Worm (Caenorhabditis elegans) whole organism, L4 larva: Measurements from ENCODE around the gene lido-18.

Source experiments
- Y48G9A.11 ChIP-seq: fragments of 200-800 bp; sonication (Bioruptor generic); IDR thresholded peaks from 2 replicates; pipeline ENCODE4 v1.3.6; 2022; ENCODE audit warnings: missing genetic modification reagents, missing genetic modification characterization, missing compliant biosample characterization
- ama-1 ChIP-seq: fragments of 150-350 bp; optimal IDR thresholded peaks from 2 replicates; lab custom pipeline; 2014; ENCODE audit warnings: inconsistent platforms, mixed read lengths
- daf-16 ChIP-seq, 3 experiments: sonication (generic microtip); optimal IDR thresholded peaks; 2 replicates each; lab custom pipeline; 2016 to 2017; ENCODE audit warnings: missing genetic modification characterization in 3 of 3, missing genetic modification reagents in 3 of 3, mild to moderate bottlenecking in 2 of 3, missing compliant biosample characterization in 2 of 3, missing biosample characterization in 1 of 3, moderate library complexity in 1 of 3
- egl-43 ChIP-seq: fragments of 200-800 bp; sonication (Bioruptor generic); IDR thresholded peaks from 2 replicates; pipeline ENCODE4 v1.3.6; 2022; ENCODE audit warnings: missing genetic modification reagents, missing genetic modification characterization, missing compliant biosample characterization
- hif-1 ChIP-seq, 2 experiments: sonication (generic microtip); optimal IDR thresholded peaks; 2 replicates each; lab custom pipeline; 2016 to 2017; ENCODE audit warnings: missing compliant biosample characterization in 2 of 2, missing genetic modification characterization in 2 of 2, missing genetic modification reagents in 2 of 2, missing genotype in 2 of 2, mild to moderate bottlenecking in 1 of 2
- nhr-77 ChIP-seq: fragments of 150-350 bp; optimal IDR thresholded peaks from 2 replicates; lab custom pipeline; 2014; ENCODE audit warnings: missing biosample characterization, missing genetic modification characterization
- set-16 ChIP-seq: fragments of 200-800 bp; sonication (Bioruptor generic); IDR thresholded peaks from 2 replicates; pipeline ENCODE4 v1.3.6; 2022; ENCODE audit warnings: missing genetic modification reagents, missing genetic modification characterization, missing compliant biosample characterization
- snpc-4 ChIP-seq: fragments of 150-350 bp; optimal IDR thresholded peaks from 2 replicates; lab custom pipeline; 2014; ENCODE audit warnings: missing biosample characterization, missing genetic modification characterization

- TF ChIP-seq daf-16 (GFP tag; optimal IDR thresholded peaks at IDR 0.05; lab: Kevin White, UChicago) = no peak
- TF ChIP-seq daf-16 (tag; optimal IDR thresholded peaks at IDR 0.05; lab: Kevin White, UChicago) = no peak
- no peak for TF ChIP-seq set-16 (GFP tag; lab: Robert Waterston, UW)
- no peak for TF ChIP-seq ama-1
- TF ChIP-seq egl-43 (GFP tag; lab: Robert Waterston, UW) = peak; percentile 76
- TF ChIP-seq snpc-4 (tag; lab: Kevin White, UChicago) = no peak
- peak; percentile 82 for TF ChIP-seq Y48G9A.11 (GFP tag; lab: Robert Waterston, UW)
- peak in 1 of 2 experiments; percentile 39 for TF ChIP-seq hif-1 (tag; optimal IDR thresholded peaks at IDR 0.05; lab: Kevin White, UChicago)
- TF ChIP-seq nhr-77 (tag; lab: Kevin White, UChicago) = no peak
These were observed 20.1 kb upstream of the lido-18 start for ce11 chrIII:7642015-7642414.
